Worm (Caenorhabditis elegans): ENCODE results near the gene ttr-34.

ce11 chrX:13090665-13091064, 48.9 kb upstream of the ttr-34 start, which contains the start of gene R03G8.3:
- TF ChIP-seq nhr-25 (tag; optimal IDR thresholded peaks at IDR 0.05) (no peak), unc-55 (GFP tag; optimal IDR thresholded peaks at IDR 0.05) (no peak), ama-1 (optimal IDR thresholded peaks at IDR 0.05) (no peak), unc-62 (GFP tag; optimal IDR thresholded peaks at IDR 0.05) (no peak), nhr-10 (tag; optimal IDR thresholded peaks at IDR 0.05) (no peak), sem-4 (tag; optimal IDR thresholded peaks at IDR 0.05) (no peak), lin-11 (tag; optimal IDR thresholded peaks at IDR 0.05) (no peak), nhr-6 (tag; optimal IDR thresholded peaks at IDR 0.05) (no peak), skn-1 (tag; optimal IDR thresholded peaks at IDR 0.05) (no peak), nhr-21 (tag; optimal IDR thresholded peaks at IDR 0.05) (no peak), nhr-12 (tag; optimal IDR thresholded peaks at IDR 0.05) (no peak), nhr-237 (tag; optimal IDR thresholded peaks at IDR 0.05) (no peak)

All from whole organism, L2 larva.